Fruit fly (Drosophila melanogaster): Measurements from ENCODE around the gene mthl1.

mthl1 gene

DNA sequence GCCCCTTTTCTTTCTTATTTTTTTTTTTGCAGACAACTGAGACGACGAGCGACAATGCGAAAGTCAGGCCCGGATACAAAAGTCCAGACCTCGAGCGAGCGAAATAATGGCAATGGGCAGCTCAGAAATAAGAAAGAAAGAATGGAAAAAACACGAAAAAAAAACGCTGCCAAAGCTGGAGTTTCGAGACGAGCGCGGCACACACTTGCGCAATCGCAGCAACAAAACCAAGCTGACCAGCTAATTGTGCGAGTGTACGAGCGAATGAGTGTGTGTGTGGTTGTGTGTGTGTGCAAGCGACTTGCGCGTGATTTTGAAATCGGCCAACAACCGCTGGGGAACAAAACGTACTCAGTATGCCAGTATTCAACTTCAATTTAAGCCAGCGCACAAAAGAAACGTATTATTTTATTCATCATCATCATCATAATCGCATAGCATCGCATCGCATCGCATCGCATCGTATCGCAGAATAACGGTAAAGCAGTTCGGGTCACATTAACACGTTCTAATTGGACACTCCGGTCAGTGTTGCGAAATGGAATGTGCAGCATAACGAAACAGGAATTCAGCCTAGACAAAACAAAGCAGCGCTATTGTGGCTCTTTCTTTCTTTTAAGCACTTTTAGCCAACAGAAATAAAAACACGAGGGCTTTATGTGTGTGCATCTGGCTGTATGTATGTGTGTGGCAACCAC, 7.1 kb downstream of the mthl1 start:
- TF ChIP-seq ovo (GFP tag; optimal IDR thresholded peaks at IDR 0.05) (no peak), cnc (optimal IDR thresholded peaks at IDR 0.05) (no peak), kay (GFP tag; ENCODE audit: borderline replicate concordance) (no peak), CG1620 (GFP tag; optimal IDR thresholded peaks at IDR 0.05) (no peak), tj (GFP tag; optimal IDR thresholded peaks at IDR 0.05) (peak; percentile 85), Hr96 (GFP tag; optimal IDR thresholded peaks at IDR 0.05) (no peak), CG7045 (GFP tag; optimal IDR thresholded peaks at IDR 0.05) (no peak), CG7101 (tag; optimal IDR thresholded peaks at IDR 0.05) (no peak)

DNA sequence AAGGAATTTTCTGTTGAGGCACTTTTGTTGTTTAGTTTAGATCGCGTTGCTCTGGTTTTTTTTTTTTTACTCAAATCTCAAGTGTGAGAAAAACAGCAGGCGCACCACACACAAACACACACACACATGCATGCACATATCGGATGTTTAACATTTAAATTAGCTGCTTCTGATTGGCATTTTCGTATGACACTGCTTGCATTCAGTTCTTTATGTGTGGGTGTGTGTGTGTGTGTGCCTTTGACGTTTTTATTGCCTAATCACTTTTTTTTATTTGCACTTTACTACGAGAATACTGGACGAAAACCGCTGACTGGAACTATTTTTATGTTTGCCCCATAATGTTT, 7.6 kb downstream of the mthl1 start:
- TF ChIP-seq Hr96 (GFP tag; optimal IDR thresholded peaks at IDR 0.05) = no peak
- TF ChIP-seq tj (GFP tag; optimal IDR thresholded peaks at IDR 0.05) = peak; percentile 81
- TF ChIP-seq CG5204 (GFP tag; optimal IDR thresholded peaks at IDR 0.05) = no peak
- TF ChIP-seq CG7101 (tag; optimal IDR thresholded peaks at IDR 0.05) = no peak
- no peak for TF ChIP-seq kay (GFP tag; ENCODE audit: borderline replicate concordance)

DNA sequence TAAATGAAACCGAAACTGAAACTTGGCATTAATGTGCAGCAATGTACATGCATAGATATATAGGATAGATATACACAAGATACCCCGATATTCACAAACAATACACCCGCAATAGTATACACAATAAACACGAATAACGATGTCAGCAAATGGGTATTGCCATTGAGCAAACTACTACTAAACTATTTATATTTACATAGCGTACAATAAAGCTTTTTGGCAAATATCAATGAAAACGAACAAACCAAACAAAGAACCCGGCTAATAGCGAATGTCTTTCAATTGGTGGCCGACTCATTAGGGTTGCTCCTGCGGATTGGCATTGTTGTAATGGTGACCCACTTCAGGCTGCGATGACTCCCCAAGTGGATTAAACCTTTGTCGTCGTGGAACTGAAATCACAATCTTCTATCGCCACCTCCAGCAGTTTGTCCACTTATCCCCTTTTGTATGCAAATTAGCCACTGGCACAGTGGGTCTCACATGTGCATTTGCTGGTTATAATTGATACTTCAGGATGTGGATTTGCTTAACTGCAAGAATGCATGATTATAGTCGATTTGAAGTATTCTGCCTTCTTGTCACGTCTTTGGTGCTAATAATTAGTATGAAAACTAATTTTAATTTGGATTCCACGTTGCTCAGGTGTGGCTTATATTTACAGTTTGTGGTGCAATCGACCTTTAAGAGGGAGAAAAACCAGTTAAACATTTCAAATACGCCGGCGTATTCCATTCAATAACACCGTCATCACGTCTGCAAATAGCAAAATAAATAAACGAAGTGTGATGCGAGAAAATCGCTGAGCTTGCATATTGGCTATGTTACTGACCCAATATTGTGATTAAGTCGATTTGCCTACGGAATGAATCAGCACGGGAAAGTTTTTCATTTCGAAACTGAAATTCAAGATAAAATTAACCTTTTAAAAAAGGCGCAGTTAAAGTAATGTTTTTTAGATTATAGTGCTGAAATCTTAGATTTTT, 9.6 kb downstream of the mthl1 start:
- TF ChIP-seq Hr96 (GFP tag; optimal IDR thresholded peaks at IDR 0.05) = no peak
- TF ChIP-seq CG12768 (GFP tag; optimal IDR thresholded peaks at IDR 0.05) = peak; percentile 3
- no peak for TF ChIP-seq cnc (optimal IDR thresholded peaks at IDR 0.05)
- TF ChIP-seq CG33017 (tag; optimal IDR thresholded peaks at IDR 0.05) = no peak
- TF ChIP-seq CG5204 (GFP tag; optimal IDR thresholded peaks at IDR 0.05) = no peak
- TF ChIP-seq Clk (GFP tag; optimal IDR thresholded peaks at IDR 0.05) = no peak
- TF ChIP-seq pad (GFP tag; optimal IDR thresholded peaks at IDR 0.05) = no peak
- TF ChIP-seq CG7045 (GFP tag; optimal IDR thresholded peaks at IDR 0.05) = no peak
- TF ChIP-seq CG1620 (GFP tag; optimal IDR thresholded peaks at IDR 0.05) = no peak
- TF ChIP-seq bab1 (GFP tag; optimal IDR thresholded peaks at IDR 0.05) = no peak
- TF ChIP-seq CG14711 (tag; optimal IDR thresholded peaks at IDR 0.05) = peak; percentile 19
- peak; percentile 64 for TF ChIP-seq tj (GFP tag; optimal IDR thresholded peaks at IDR 0.05)
- TF ChIP-seq kay (GFP tag; ENCODE audit: borderline replicate concordance) = no peak
- TF ChIP-seq ovo (GFP tag; optimal IDR thresholded peaks at IDR 0.05) = no peak
- no peak for TF ChIP-seq toe (GFP tag; optimal IDR thresholded peaks at IDR 0.05)
- no peak for TF ChIP-seq CG7101 (tag; optimal IDR thresholded peaks at IDR 0.05)

DNA sequence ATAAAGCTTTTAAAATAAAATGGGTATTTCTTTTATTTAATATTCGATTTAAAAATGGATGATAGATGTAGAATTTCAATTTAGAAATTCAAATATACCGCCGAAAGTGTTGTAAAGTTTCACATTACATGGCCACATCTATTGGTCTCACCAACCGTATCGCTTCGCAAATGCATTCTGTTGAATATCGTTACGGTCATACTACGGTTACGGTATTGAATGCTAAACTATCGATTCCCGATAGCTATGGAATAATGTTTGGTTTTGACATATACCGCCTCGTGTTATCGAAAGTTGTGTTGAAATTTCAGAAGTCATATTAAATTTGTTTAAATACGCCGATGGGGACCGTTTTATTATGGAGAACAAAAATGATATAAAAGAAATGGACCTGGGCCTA, 10.3 kb downstream of the mthl1 start, which contains the start of the genes CG32573 and CG42512:
CG32573 (plus strand) TSS at position 279 of the 400 bp plus-strand sequence.
CG42512 (plus strand) TSS at position 279 of the 400 bp plus-strand sequence.
- TF ChIP-seq CG7101 (tag; optimal IDR thresholded peaks at IDR 0.05) = peak; percentile 41
- no peak for TF ChIP-seq Clk (GFP tag; optimal IDR thresholded peaks at IDR 0.05)
- no peak for TF ChIP-seq cnc (optimal IDR thresholded peaks at IDR 0.05)
- TF ChIP-seq bab1 (GFP tag; optimal IDR thresholded peaks at IDR 0.05) = peak; percentile 35
- TF ChIP-seq tj (GFP tag; optimal IDR thresholded peaks at IDR 0.05) = no peak
- TF ChIP-seq CG14711 (tag; optimal IDR thresholded peaks at IDR 0.05) = peak; percentile 4
- no peak for TF ChIP-seq ovo (GFP tag; optimal IDR thresholded peaks at IDR 0.05)
- no peak for TF ChIP-seq cic (GFP tag; optimal IDR thresholded peaks at IDR 0.05)
- peak; percentile 29 for TF ChIP-seq pad (GFP tag; optimal IDR thresholded peaks at IDR 0.05)
- TF ChIP-seq kay (GFP tag; ENCODE audit: borderline replicate concordance) = no peak
- TF ChIP-seq toe (GFP tag; optimal IDR thresholded peaks at IDR 0.05) = no peak
- no peak for TF ChIP-seq CG33017 (tag; optimal IDR thresholded peaks at IDR 0.05)
- TF ChIP-seq Crg-1 (GFP tag; optimal IDR thresholded peaks at IDR 0.05) = peak; percentile 41
- TF ChIP-seq CG5204 (GFP tag; optimal IDR thresholded peaks at IDR 0.05) = peak; percentile 12
- TF ChIP-seq Hr96 (GFP tag; optimal IDR thresholded peaks at IDR 0.05) = no peak
- no peak for TF ChIP-seq CG1620 (GFP tag; optimal IDR thresholded peaks at IDR 0.05)
- TF ChIP-seq CG11617 (GFP tag; optimal IDR thresholded peaks at IDR 0.05) = no peak

DNA sequence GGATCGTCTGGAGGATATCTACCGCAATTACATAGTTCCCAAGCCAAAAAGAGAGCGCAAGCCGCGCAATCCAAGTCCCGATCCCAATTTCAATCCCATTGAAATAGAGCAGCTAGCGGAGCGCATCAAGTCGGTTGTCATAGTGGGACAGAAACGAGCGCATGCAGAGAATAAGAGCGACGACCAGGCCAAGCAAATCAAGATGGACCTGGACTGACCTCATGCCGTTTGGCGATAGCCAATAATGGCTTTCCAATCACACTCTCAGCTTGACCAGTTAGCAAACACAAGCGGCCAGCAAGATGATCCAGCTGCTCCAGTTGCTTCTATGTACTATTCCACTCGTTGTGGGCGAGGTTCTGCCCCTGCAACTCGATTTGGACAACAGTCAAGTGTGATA, 10.9 kb downstream of the mthl1 start:
- no peak for TF ChIP-seq CG7045 (GFP tag; optimal IDR thresholded peaks at IDR 0.05)
- no peak for TF ChIP-seq CG7101 (tag; optimal IDR thresholded peaks at IDR 0.05)
- no peak for TF ChIP-seq bab1 (GFP tag; optimal IDR thresholded peaks at IDR 0.05)
- TF ChIP-seq CG11617 (GFP tag; optimal IDR thresholded peaks at IDR 0.05) = no peak
- TF ChIP-seq ovo (GFP tag; optimal IDR thresholded peaks at IDR 0.05) = no peak
- no peak for TF ChIP-seq Clk (GFP tag; optimal IDR thresholded peaks at IDR 0.05)
- no peak for TF ChIP-seq kay (GFP tag; ENCODE audit: borderline replicate concordance)

DNA sequence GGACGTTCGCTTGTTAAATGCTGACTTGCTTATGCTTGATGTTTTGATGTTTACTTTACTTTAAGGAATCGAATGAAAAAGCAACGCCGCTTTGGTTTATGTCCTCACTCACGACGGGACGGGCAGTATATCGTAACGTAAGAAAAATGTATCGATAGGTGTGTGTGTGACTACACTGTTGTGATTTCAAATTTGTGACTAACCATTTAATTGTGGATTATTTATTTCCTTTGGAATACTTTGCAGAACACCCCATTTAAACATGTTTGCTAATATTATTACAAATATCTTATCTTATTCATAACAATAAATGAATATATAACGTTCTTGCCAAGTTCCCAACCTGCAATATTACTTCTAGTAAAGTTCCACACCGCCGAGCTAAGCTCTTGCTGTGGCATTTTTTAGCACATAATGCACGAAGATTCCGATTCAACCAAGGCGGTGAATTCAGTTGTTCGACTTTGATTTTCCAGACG, 14.2 kb downstream of the mthl1 start, which contains the start of the genes Nemp and r:
Nemp (minus strand) TSS at position 85 of the 479 bp plus-strand sequence.
r (plus strand) TSS at position 429 of the 479 bp plus-strand sequence.
- TF ChIP-seq Mnt (GFP tag; optimal IDR thresholded peaks at IDR 0.05) = no peak
- no peak for TF ChIP-seq CG33017 (tag; optimal IDR thresholded peaks at IDR 0.05)
- TF ChIP-seq tj (GFP tag; optimal IDR thresholded peaks at IDR 0.05) = peak; percentile 44
- TF ChIP-seq CG7045 (GFP tag; optimal IDR thresholded peaks at IDR 0.05) = no peak
- TF ChIP-seq CG11617 (GFP tag; optimal IDR thresholded peaks at IDR 0.05) = no peak
- TF ChIP-seq CG5204 (GFP tag; optimal IDR thresholded peaks at IDR 0.05) = no peak
